Worm (Caenorhabditis elegans) whole organism, L4 larva: ENCODE measurements around the gene gldi-8.

Experiments
- F26F4.8 ChIP-seq: fragments of 200-800 bp; sonication (Bioruptor generic); conservative IDR thresholded peaks from 2 replicates; pipeline ENCODE4 v1.3.6; 2022; ENCODE audit warnings: missing genetic modification characterization, missing compliant biosample characterization
- F49E8.2 ChIP-seq: sonication (generic microtip); optimal IDR thresholded peaks from 2 replicates; lab custom pipeline; 2016; ENCODE audit warnings: missing compliant biosample characterization, mild to moderate bottlenecking, missing genetic modification characterization, borderline replicate concordance
- R02D3.7 ChIP-seq: fragments of 150-350 bp; sonication (generic microtip); optimal IDR thresholded peaks from 3 replicates; lab custom pipeline; 2014; ENCODE audit warnings: missing biosample characterization, missing genetic modification characterization
- ama-1 ChIP-seq: fragments of 150-350 bp; optimal IDR thresholded peaks from 2 replicates; lab custom pipeline; 2014; ENCODE audit warnings: inconsistent platforms, mixed read lengths
- dpl-1 ChIP-seq: fragments of 150-350 bp; optimal IDR thresholded peaks from 2 replicates; lab custom pipeline; 2014; ENCODE audit warnings: missing biosample characterization, missing genetic modification reagents, missing genetic modification characterization
- hlh-11 ChIP-seq: fragments of 200-800 bp; sonication (Bioruptor generic); optimal IDR thresholded peaks from 2 replicates; lab custom pipeline; 2018; ENCODE audit warnings: mild to moderate bottlenecking, missing genetic modification characterization, missing compliant biosample characterization
- mxl-3 ChIP-seq: fragments of 200-800 bp; sonication (Bioruptor generic); optimal IDR thresholded peaks from 2 replicates; lab custom pipeline; 2018; ENCODE audit warnings: mild to moderate bottlenecking, missing genetic modification characterization, missing compliant biosample characterization
- skn-1 ChIP-seq: fragments of 150-350 bp; optimal IDR thresholded peaks from 2 replicates; lab custom pipeline; 2014; ENCODE audit warnings: missing biosample characterization, missing genetic modification characterization
- unc-39 ChIP-seq: sonication (generic microtip); optimal IDR thresholded peaks from 2 replicates; lab custom pipeline; 2017; ENCODE audit warnings: missing biosample characterization, missing genetic modification characterization

ce11 chrIII:12598418-12599330 lies 855 bp downstream of the gldi-8 start:
- TF ChIP-seq dpl-1 (GFP tag; lab: Kevin White, UChicago) (peak; percentile 81), mxl-3 (GFP tag; lab: Kevin White, UChicago) (peak; percentile 42), R02D3.7 (tag; lab: Kevin White, UChicago) (no peak), hlh-11 (peak; percentile 75), skn-1 (no peak), unc-39 (no peak), F49E8.2 (tag; lab: Kevin White, UChicago) (no peak), ama-1 (lab: Kevin White, UChicago) (peak; percentile 89), F26F4.8 (GFP tag; lab: Robert Waterston, UW) (no peak)
